Fruit fly (Drosophila melanogaster) whole organism, prepupa: ENCODE measurements around the gene mrn.

Experiments
- CG11294 ChIP-seq: fragments of 200-800 bp; sonication (Bioruptor generic); IDR thresholded peaks from 2 replicates; pipeline ENCODE4 v1.3.6; 2022; ENCODE audit warnings: missing biosample characterization, missing genetic modification characterization
- CG11902 ChIP-seq: fragments of 200-800 bp; sonication (Bioruptor generic); optimal IDR thresholded peaks from 3 replicates; lab custom pipeline; 2016; ENCODE audit warnings: missing biosample characterization, missing genetic modification characterization
- CG15336 ChIP-seq: fragments of 200-800 bp; sonication (Bioruptor generic); IDR thresholded peaks from 2 replicates; pipeline ENCODE4 v1.3.6; 2022; ENCODE audit warnings: missing biosample characterization, missing genetic modification characterization
- CG1621 ChIP-seq: fragments of 200-800 bp; sonication (Bioruptor generic); optimal IDR thresholded peaks from 3 replicates; lab custom pipeline; 2018; ENCODE audit warnings: missing biosample characterization, mild to moderate bottlenecking, missing genetic modification characterization
- CG31627 ChIP-seq: fragments of 200-800 bp; sonication (Bioruptor generic); optimal IDR thresholded peaks from 3 replicates; lab custom pipeline; 2016; ENCODE audit warnings: missing biosample characterization, missing genetic modification characterization
- CG32006 ChIP-seq: fragments of 200-800 bp; sonication (Bioruptor generic); optimal IDR thresholded peaks from 3 replicates; lab custom pipeline; 2017; ENCODE audit warnings: missing biosample characterization, mild to moderate bottlenecking, missing genetic modification characterization
- CG34406 ChIP-seq: fragments of 200-800 bp; sonication (Bioruptor generic); optimal IDR thresholded peaks from 3 replicates; lab custom pipeline; 2016; ENCODE audit warnings: missing biosample characterization, missing genetic modification characterization
- CG3919 ChIP-seq: fragments of 200-800 bp; sonication (Bioruptor generic); optimal IDR thresholded peaks from 3 replicates; lab custom pipeline; 2016; ENCODE audit warnings: missing biosample characterization, missing genetic modification characterization
- CG4318 ChIP-seq: fragments of 200-800 bp; sonication (Bioruptor generic); optimal IDR thresholded peaks from 3 replicates; lab custom pipeline; 2017; ENCODE audit warnings: missing biosample characterization, mild to moderate bottlenecking, missing genetic modification characterization
- CG6163 ChIP-seq: fragments of 200-800 bp; sonication (Bioruptor generic); IDR thresholded peaks from 3 replicates; pipeline ENCODE4 v1.3.6; 2022; ENCODE audit warnings: missing biosample characterization, missing genetic modification characterization
- CG6792 ChIP-seq: fragments of 200-800 bp; sonication (Bioruptor generic); optimal IDR thresholded peaks from 3 replicates; lab custom pipeline; 2016; ENCODE audit warnings: missing biosample characterization, missing genetic modification characterization
- CG7368 ChIP-seq: fragments of 200-800 bp; sonication (Bioruptor generic); optimal IDR thresholded peaks from 3 replicates; lab custom pipeline; 2016; ENCODE audit warnings: missing biosample characterization, missing genetic modification characterization
- CG9139 ChIP-seq: fragments of 200-800 bp; sonication (Bioruptor generic); optimal IDR thresholded peaks from 3 replicates; lab custom pipeline; 2017; ENCODE audit warnings: missing biosample characterization, mild to moderate bottlenecking, missing genetic modification characterization
- Eip75B ChIP-seq: fragments of 200-800 bp; sonication (Bioruptor generic); optimal IDR thresholded peaks from 3 replicates; lab custom pipeline; 2016; ENCODE audit warnings: missing biosample characterization, missing genetic modification characterization
- Eip78C ChIP-seq: fragments of 200-800 bp; sonication (Bioruptor generic); peaks from one replicate; lab custom pipeline; 2016; ENCODE audit warnings: missing biosample characterization, missing genetic modification characterization
- Eip93F ChIP-seq: fragments of 200-800 bp; sonication (Bioruptor generic); optimal IDR thresholded peaks from 2 replicates; lab custom pipeline; 2016; ENCODE audit warnings: missing biosample characterization, mild to moderate bottlenecking, missing genetic modification characterization
- Ets21C ChIP-seq: fragments of 200-800 bp; sonication (Bioruptor generic); optimal IDR thresholded peaks from 3 replicates; lab custom pipeline; 2016; ENCODE audit warnings: missing biosample characterization, missing genetic modification characterization
- Gug ChIP-seq: fragments of 200-800 bp; sonication (Bioruptor generic); IDR thresholded peaks from 2 replicates; pipeline ENCODE4 v1.3.6; 2022; ENCODE audit warnings: missing biosample characterization, missing genetic modification characterization
- Hr38 ChIP-seq: sonication (Bioruptor generic); optimal IDR thresholded peaks from 2 replicates; lab custom pipeline; 2016; ENCODE audit warnings: missing biosample characterization, missing genetic modification characterization
- Hr39 ChIP-seq: fragments of 200-800 bp; sonication (Bioruptor generic); optimal IDR thresholded peaks from 2 replicates; lab custom pipeline; 2016; ENCODE audit warnings: missing biosample characterization, missing genetic modification characterization
- Hr4 ChIP-seq: fragments of 200-800 bp; sonication (Bioruptor generic); optimal IDR thresholded peaks from 3 replicates; lab custom pipeline; 2016; ENCODE audit warnings: missing biosample characterization, missing genetic modification characterization
- Met ChIP-seq: fragments of 200-800 bp; sonication (Bioruptor generic); optimal IDR thresholded peaks from 3 replicates; lab custom pipeline; 2016; ENCODE audit warnings: missing biosample characterization, missing genetic modification characterization
- OdsH ChIP-seq: fragments of 200-800 bp; sonication (Bioruptor generic); optimal IDR thresholded peaks from 3 replicates; lab custom pipeline; 2016; ENCODE audit warnings: missing biosample characterization, missing genetic modification characterization
- Smox ChIP-seq: fragments of 200-800 bp; sonication (Bioruptor generic); optimal IDR thresholded peaks from 3 replicates; lab custom pipeline; 2016; ENCODE audit warnings: missing biosample characterization, missing genetic modification characterization
- Sox102F ChIP-seq: fragments of 200-800 bp; sonication (Bioruptor generic); optimal IDR thresholded peaks from 2 replicates; lab custom pipeline; 2016; ENCODE audit warnings: missing biosample characterization, mild to moderate bottlenecking, missing genetic modification characterization
- Sox14 ChIP-seq: fragments of 200-800 bp; sonication (Bioruptor generic); optimal IDR thresholded peaks from 3 replicates; lab custom pipeline; 2016; ENCODE audit warnings: missing biosample characterization, missing genetic modification characterization
- Sox15 ChIP-seq: fragments of 200-800 bp; sonication (Bioruptor generic); optimal IDR thresholded peaks from 3 replicates; lab custom pipeline; 2016; ENCODE audit warnings: missing biosample characterization, missing genetic modification characterization
- acj6 ChIP-seq: fragments of 200-800 bp; sonication (Bioruptor generic); optimal IDR thresholded peaks from 3 replicates; lab custom pipeline; 2016; ENCODE audit warnings: missing biosample characterization, missing genetic modification characterization
- cyc ChIP-seq: fragments of 200-800 bp; sonication (Bioruptor generic); optimal IDR thresholded peaks from 3 replicates; lab custom pipeline; 2016; ENCODE audit warnings: missing biosample characterization, missing genetic modification characterization
- esn ChIP-seq: fragments of 200-800 bp; sonication (Bioruptor generic); optimal IDR thresholded peaks from 2 replicates; lab custom pipeline; 2016; ENCODE audit warnings: missing biosample characterization, mild to moderate bottlenecking, missing genetic modification characterization, moderate library complexity
- fd59A ChIP-seq: fragments of 200-800 bp; sonication (Bioruptor generic); optimal IDR thresholded peaks from 2 replicates; lab custom pipeline; 2017; ENCODE audit warnings: missing biosample characterization, mild to moderate bottlenecking, missing genetic modification characterization, missing genetic modification reagents
- fd85E ChIP-seq: fragments of 200-800 bp; sonication (Bioruptor generic); optimal IDR thresholded peaks from 3 replicates; lab custom pipeline; 2016; ENCODE audit warnings: missing biosample characterization, missing genetic modification characterization
- pdm3 ChIP-seq: fragments of 200-800 bp; sonication (Bioruptor generic); optimal IDR thresholded peaks from 3 replicates; lab custom pipeline; 2016; ENCODE audit warnings: missing biosample characterization, missing genetic modification characterization
- spab ChIP-seq: fragments of 200-800 bp; sonication (Bioruptor generic); optimal IDR thresholded peaks from 2 replicates; lab custom pipeline; 2017; ENCODE audit warnings: missing biosample characterization, mild to moderate bottlenecking, missing genetic modification characterization, missing genetic modification reagents
- svp ChIP-seq: fragments of 200-800 bp; sonication (Bioruptor generic); peaks from one replicate; lab custom pipeline; 2016; ENCODE audit warnings: missing biosample characterization, missing genetic modification characterization
- topi ChIP-seq: fragments of 200-800 bp; sonication (Bioruptor generic); optimal IDR thresholded peaks from 3 replicates; lab custom pipeline; 2016; ENCODE audit warnings: missing biosample characterization, missing genetic modification characterization
- vri ChIP-seq: fragments of 200-800 bp; sonication (Bioruptor generic); optimal IDR thresholded peaks from 3 replicates; lab custom pipeline; 2016; ENCODE audit warnings: missing biosample characterization, mild to moderate bottlenecking, missing genetic modification characterization

Gene mrn

dm6 chr3L:15619626-15620247 lies 39.4 kb upstream of the mrn start, which contains the start of gene Phs (continued):
- TF ChIP-seq CG1621 (peak; percentile 31), Hr4 (GFP tag; lab: Kevin White, UChicago) (peak; percentile 28), topi (GFP tag; lab: Kevin White, UChicago) (peak; percentile 85), CG11294 (GFP tag; lab: Robert Waterston, UW) (peak; percentile 32; the same call in 1 of the 2 replicates), Hr38 (no peak), CG3919 (GFP tag; lab: Kevin White, UChicago) (peak; percentile 90), Hr39 (GFP tag; lab: Kevin White, UChicago) (peak; percentile 77), CG4318 (GFP tag; lab: Kevin White, UChicago) (no peak), Smox (peak; percentile 58)

dm6 chr3L:15616900-15617299 lies 36.6 kb upstream of the mrn start:
- TF ChIP-seq Sox14: no peak
- no peak for TF ChIP-seq CG4318 (GFP tag; lab: Kevin White, UChicago)
- TF ChIP-seq svp: no peak
- no peak for TF ChIP-seq esn
- no peak for TF ChIP-seq Eip93F (GFP tag; lab: Kevin White, UChicago)
- no peak for TF ChIP-seq Eip78C (GFP tag; lab: Kevin White, UChicago)
- no peak for TF ChIP-seq fd59A

- TF ChIP-seq acj6 (GFP tag; lab: Kevin White, UChicago) (no peak), Eip75B (GFP tag; lab: Kevin White, UChicago) (no peak), esn (no peak), Met (no peak), CG34406 (GFP tag; lab: Kevin White, UChicago) (no peak), Smox (no peak), Ets21C (GFP tag; lab: Kevin White, UChicago) (no peak), CG31627 (GFP tag; lab: Kevin White, UChicago) (no peak), CG15336 (GFP tag; lab: Robert Waterston, UW) (no peak), CG7368 (GFP tag; lab: Kevin White, UChicago) (no peak), Sox102F (GFP tag; lab: Kevin White, UChicago) (no peak), spab (no peak), svp (no peak), CG4318 (GFP tag; lab: Kevin White, UChicago) (no peak), topi (GFP tag; lab: Kevin White, UChicago) (no peak), CG11902 (GFP tag; lab: Kevin White, UChicago) (no peak), CG3919 (GFP tag; lab: Kevin White, UChicago) (no peak), OdsH (GFP tag; lab: Kevin White, UChicago) (no peak), CG6792 (GFP tag; lab: Kevin White, UChicago) (no peak), Sox15 (no peak)
These were observed 36.2 kb upstream of the mrn start for dm6 chr3L:15616490-15616889.

- TF ChIP-seq svp: no peak
- no peak for TF ChIP-seq fd85E (GFP tag; lab: Kevin White, UChicago)
- no peak for TF ChIP-seq CG7368 (GFP tag; lab: Kevin White, UChicago)
- no peak for TF ChIP-seq Hr4 (GFP tag; lab: Kevin White, UChicago)
- TF ChIP-seq spab: no peak
- TF ChIP-seq Eip78C (GFP tag; lab: Kevin White, UChicago): no peak
- no peak for TF ChIP-seq Sox14
- no peak for TF ChIP-seq CG6163 (GFP tag; lab: Robert Waterston, UW)
- TF ChIP-seq CG9139 (GFP tag; lab: Kevin White, UChicago): no peak
- no peak for TF ChIP-seq Sox102F (GFP tag; lab: Kevin White, UChicago)
- TF ChIP-seq Gug (GFP tag; lab: Robert Waterston, UW): no peak
- no peak for TF ChIP-seq vri (GFP tag; lab: Kevin White, UChicago)
- TF ChIP-seq pdm3: no peak
- TF ChIP-seq CG1621: no peak
- no peak for TF ChIP-seq cyc (GFP tag; lab: Kevin White, UChicago)
- no peak for TF ChIP-seq CG3919 (GFP tag; lab: Kevin White, UChicago)
- no peak for TF ChIP-seq CG32006
- TF ChIP-seq esn: no peak
- TF ChIP-seq, all 60 proteins: peak for 0
These were observed 32.4 kb upstream of the mrn start, which contains the start of gene CG13449 for dm6 chr3L:15612728-15613127. Gene CG13449, minus strand, starts transcription at chr3L:15612828.
